Fruit fly (Drosophila melanogaster) whole organism, prepupa: ENCODE measurements around the gene HGTX.

ENCODE experiments used
- CG10631 ChIP-seq: fragments of 200-800 bp; sonication (Bioruptor generic); optimal IDR thresholded peaks from 2 replicates; lab custom pipeline; 2016; ENCODE audit warnings: missing biosample characterization, missing genetic modification characterization
- CG10669 ChIP-seq: fragments of 200-800 bp; sonication (Bioruptor generic); optimal IDR thresholded peaks from 3 replicates; lab custom pipeline; 2018; ENCODE audit warnings: missing biosample characterization, mild to moderate bottlenecking, missing genetic modification characterization, moderate library complexity
- CG15336 ChIP-seq: fragments of 200-800 bp; sonication (Bioruptor generic); IDR thresholded peaks from 2 replicates; pipeline ENCODE4 v1.3.6; 2022; ENCODE audit warnings: missing biosample characterization, missing genetic modification characterization
- CG1621 ChIP-seq: fragments of 200-800 bp; sonication (Bioruptor generic); optimal IDR thresholded peaks from 3 replicates; lab custom pipeline; 2018; ENCODE audit warnings: missing biosample characterization, mild to moderate bottlenecking, missing genetic modification characterization
- CG16779 ChIP-seq: fragments of 200-800 bp; sonication (Bioruptor generic); optimal IDR thresholded peaks from 3 replicates; lab custom pipeline; 2017; ENCODE audit warnings: missing biosample characterization, mild to moderate bottlenecking, missing genetic modification characterization
- CG3032 ChIP-seq: fragments of 200-800 bp; optimal IDR thresholded peaks from 2 replicates; lab custom pipeline; 2019; ENCODE audit warnings: missing biosample characterization, mild to moderate bottlenecking, missing genetic modification characterization, moderate library complexity
- CG31627 ChIP-seq: fragments of 200-800 bp; sonication (Bioruptor generic); optimal IDR thresholded peaks from 3 replicates; lab custom pipeline; 2016; ENCODE audit warnings: missing biosample characterization, missing genetic modification characterization
- CG32006 ChIP-seq: fragments of 200-800 bp; sonication (Bioruptor generic); optimal IDR thresholded peaks from 3 replicates; lab custom pipeline; 2017; ENCODE audit warnings: missing biosample characterization, mild to moderate bottlenecking, missing genetic modification characterization
- CG4318 ChIP-seq: fragments of 200-800 bp; sonication (Bioruptor generic); optimal IDR thresholded peaks from 3 replicates; lab custom pipeline; 2017; ENCODE audit warnings: missing biosample characterization, mild to moderate bottlenecking, missing genetic modification characterization
- CG6163 ChIP-seq: fragments of 200-800 bp; sonication (Bioruptor generic); IDR thresholded peaks from 3 replicates; pipeline ENCODE4 v1.3.6; 2022; ENCODE audit warnings: missing biosample characterization, missing genetic modification characterization
- CG6276 ChIP-seq: fragments of 200-800 bp; sonication (Bioruptor generic); optimal IDR thresholded peaks from 2 replicates; lab custom pipeline; 2017; ENCODE audit warnings: missing biosample characterization, mild to moderate bottlenecking, missing genetic modification characterization
- CG6808 ChIP-seq: fragments of 200-800 bp; sonication (Bioruptor generic); optimal IDR thresholded peaks from 3 replicates; lab custom pipeline; 2017; ENCODE audit warnings: missing biosample characterization, missing genetic modification characterization, mild to moderate bottlenecking, moderate library complexity, missing genetic modification reagents
- CG6854 ChIP-seq: fragments of 200-800 bp; sonication (Bioruptor generic); optimal IDR thresholded peaks from 2 replicates; lab custom pipeline; 2017; ENCODE audit warnings: missing biosample characterization, mild to moderate bottlenecking, missing genetic modification characterization
- CG8119 ChIP-seq: fragments of 200-800 bp; sonication (Bioruptor generic); IDR thresholded peaks from 3 replicates; pipeline ENCODE4 v1.3.6; 2022; ENCODE audit warnings: missing biosample characterization, missing genetic modification characterization
- CG8319 ChIP-seq: fragments of 200-800 bp; sonication (Bioruptor generic); optimal IDR thresholded peaks from 3 replicates; lab custom pipeline; 2016; ENCODE audit warnings: missing biosample characterization, missing genetic modification characterization
- CG8632 ChIP-seq: fragments of 200-800 bp; sonication (Bioruptor generic); optimal IDR thresholded peaks from 3 replicates; lab custom pipeline; 2016; ENCODE audit warnings: missing biosample characterization, missing genetic modification characterization
- Eip78C ChIP-seq: fragments of 200-800 bp; sonication (Bioruptor generic); peaks from one replicate; lab custom pipeline; 2016; ENCODE audit warnings: missing biosample characterization, missing genetic modification characterization
- Eip93F ChIP-seq: fragments of 200-800 bp; sonication (Bioruptor generic); optimal IDR thresholded peaks from 2 replicates; lab custom pipeline; 2016; ENCODE audit warnings: missing biosample characterization, mild to moderate bottlenecking, missing genetic modification characterization
- Ets21C ChIP-seq: fragments of 200-800 bp; sonication (Bioruptor generic); optimal IDR thresholded peaks from 3 replicates; lab custom pipeline; 2016; ENCODE audit warnings: missing biosample characterization, missing genetic modification characterization
- Ets96B ChIP-seq: fragments of 200-800 bp; optimal IDR thresholded peaks from 2 replicates; lab custom pipeline; 2019; ENCODE audit warnings: missing biosample characterization, mild to moderate bottlenecking, missing genetic modification characterization, moderate library complexity
- Gug ChIP-seq: fragments of 200-800 bp; sonication (Bioruptor generic); IDR thresholded peaks from 2 replicates; pipeline ENCODE4 v1.3.6; 2022; ENCODE audit warnings: missing biosample characterization, missing genetic modification characterization
- Hr38 ChIP-seq: sonication (Bioruptor generic); optimal IDR thresholded peaks from 2 replicates; lab custom pipeline; 2016; ENCODE audit warnings: missing biosample characterization, missing genetic modification characterization
- Hr39 ChIP-seq: fragments of 200-800 bp; sonication (Bioruptor generic); optimal IDR thresholded peaks from 2 replicates; lab custom pipeline; 2016; ENCODE audit warnings: missing biosample characterization, missing genetic modification characterization
- Hr4 ChIP-seq: fragments of 200-800 bp; sonication (Bioruptor generic); optimal IDR thresholded peaks from 3 replicates; lab custom pipeline; 2016; ENCODE audit warnings: missing biosample characterization, missing genetic modification characterization
- Lpt ChIP-seq: fragments of 200-800 bp; sonication (Bioruptor generic); optimal IDR thresholded peaks from 3 replicates; lab custom pipeline; 2016; ENCODE audit warnings: missing biosample characterization, missing genetic modification characterization
- Met ChIP-seq: fragments of 200-800 bp; sonication (Bioruptor generic); optimal IDR thresholded peaks from 3 replicates; lab custom pipeline; 2016; ENCODE audit warnings: missing biosample characterization, missing genetic modification characterization
- OdsH ChIP-seq: fragments of 200-800 bp; sonication (Bioruptor generic); optimal IDR thresholded peaks from 3 replicates; lab custom pipeline; 2016; ENCODE audit warnings: missing biosample characterization, missing genetic modification characterization
- Smox ChIP-seq: fragments of 200-800 bp; sonication (Bioruptor generic); optimal IDR thresholded peaks from 3 replicates; lab custom pipeline; 2016; ENCODE audit warnings: missing biosample characterization, missing genetic modification characterization
- Sox102F ChIP-seq: fragments of 200-800 bp; sonication (Bioruptor generic); optimal IDR thresholded peaks from 2 replicates; lab custom pipeline; 2016; ENCODE audit warnings: missing biosample characterization, mild to moderate bottlenecking, missing genetic modification characterization
- Sox14 ChIP-seq: fragments of 200-800 bp; sonication (Bioruptor generic); optimal IDR thresholded peaks from 3 replicates; lab custom pipeline; 2016; ENCODE audit warnings: missing biosample characterization, missing genetic modification characterization
- Sox15 ChIP-seq: fragments of 200-800 bp; sonication (Bioruptor generic); optimal IDR thresholded peaks from 3 replicates; lab custom pipeline; 2016; ENCODE audit warnings: missing biosample characterization, missing genetic modification characterization
- achi ChIP-seq: fragments of 200-800 bp; sonication (Bioruptor generic); optimal IDR thresholded peaks from 3 replicates; lab custom pipeline; 2016; ENCODE audit warnings: missing biosample characterization, missing genetic modification characterization
- acj6 ChIP-seq: fragments of 200-800 bp; sonication (Bioruptor generic); optimal IDR thresholded peaks from 3 replicates; lab custom pipeline; 2016; ENCODE audit warnings: missing biosample characterization, missing genetic modification characterization
- dac ChIP-seq: fragments of 200-800 bp; sonication (Bioruptor generic); optimal IDR thresholded peaks from 2 replicates; lab custom pipeline; 2017; ENCODE audit warnings: missing biosample characterization, mild to moderate bottlenecking, missing genetic modification characterization
- eg ChIP-seq: fragments of 200-800 bp; sonication (Bioruptor generic); IDR thresholded peaks from 3 replicates; pipeline ENCODE4 v1.3.6; 2022; ENCODE audit warnings: missing biosample characterization, missing genetic modification characterization
- fd85E ChIP-seq: fragments of 200-800 bp; sonication (Bioruptor generic); optimal IDR thresholded peaks from 3 replicates; lab custom pipeline; 2016; ENCODE audit warnings: missing biosample characterization, missing genetic modification characterization
- fkh ChIP-seq: fragments of 200-800 bp; sonication (Bioruptor generic); optimal IDR thresholded peaks from 3 replicates; lab custom pipeline; 2017; ENCODE audit warnings: missing biosample characterization, mild to moderate bottlenecking, missing genetic modification characterization, moderate library complexity
- lz ChIP-seq: fragments of 200-800 bp; sonication (Bioruptor generic); optimal IDR thresholded peaks from 3 replicates; lab custom pipeline; 2016; ENCODE audit warnings: missing biosample characterization, missing genetic modification characterization
- net ChIP-seq: fragments of 200-800 bp; sonication (Bioruptor generic); optimal IDR thresholded peaks from 3 replicates; lab custom pipeline; 2016; ENCODE audit warnings: missing biosample characterization, missing genetic modification characterization
- pdm3 ChIP-seq: fragments of 200-800 bp; sonication (Bioruptor generic); optimal IDR thresholded peaks from 3 replicates; lab custom pipeline; 2016; ENCODE audit warnings: missing biosample characterization, missing genetic modification characterization
- salr ChIP-seq, 2 experiments: fragments of 200-800 bp; sonication (Bioruptor generic); optimal IDR thresholded peaks; 3 replicates each; lab custom pipeline; 2016 to 2018; ENCODE audit warnings: missing biosample characterization in 2 of 2, missing genetic modification characterization in 2 of 2, mild to moderate bottlenecking in 1 of 2
- spab ChIP-seq: fragments of 200-800 bp; sonication (Bioruptor generic); optimal IDR thresholded peaks from 2 replicates; lab custom pipeline; 2017; ENCODE audit warnings: missing biosample characterization, mild to moderate bottlenecking, missing genetic modification characterization, missing genetic modification reagents
- ss ChIP-seq, 2 experiments: fragments of 200-800 bp; sonication (Bioruptor generic); optimal IDR thresholded peaks; 2 replicates in 1 of 2; 3 replicates in 1 of 2; lab custom pipeline; 2017 to 2018; ENCODE audit warnings: mild to moderate bottlenecking in 2 of 2, missing biosample characterization in 2 of 2, missing genetic modification characterization in 2 of 2, moderate library complexity in 1 of 2
- svp ChIP-seq: fragments of 200-800 bp; sonication (Bioruptor generic); peaks from one replicate; lab custom pipeline; 2016; ENCODE audit warnings: missing biosample characterization, missing genetic modification characterization

HGTX gene

dm6 chr3L:14552925-14553239 is 46.5 kb downstream of the HGTX start (continued):
- peak; percentile 61 for TF ChIP-seq Met
- peak; percentile 99 for TF ChIP-seq Eip78C (GFP tag; lab: Kevin White, UChicago)
- peak; percentile 92 to 96 for TF ChIP-seq salr (GFP tag; optimal IDR thresholded peaks at IDR 0.05; lab: Kevin White, UChicago)
- TF ChIP-seq CG6854 (GFP tag; lab: Kevin White, UChicago): no peak
- peak; percentile 93 for TF ChIP-seq CG8319
- TF ChIP-seq CG8632 (GFP tag; lab: Kevin White, UChicago): peak; percentile 91
- peak; percentile 76 for TF ChIP-seq lz
- TF ChIP-seq CG6163 (GFP tag; lab: Robert Waterston, UW): peak; percentile 98
- no peak for TF ChIP-seq fkh (GFP tag; lab: Kevin White, UChicago)
- peak; percentile 54 for TF ChIP-seq Sox102F
- TF ChIP-seq CG31627 (GFP tag; lab: Kevin White, UChicago): peak; percentile 33
- peak; percentile 96 for TF ChIP-seq OdsH (GFP tag; lab: Kevin White, UChicago)
- peak; percentile 90 for TF ChIP-seq dac (GFP tag; lab: Kevin White, UChicago)
- peak; percentile 90 for TF ChIP-seq CG4318 (GFP tag; lab: Kevin White, UChicago)
- peak; percentile 92 for TF ChIP-seq eg (GFP tag; lab: Robert Waterston, UW)
- peak; percentile 96 for TF ChIP-seq acj6 (GFP tag; lab: Kevin White, UChicago)
- peak; percentile 96 for TF ChIP-seq achi (GFP tag; lab: Kevin White, UChicago)
- TF ChIP-seq, all 60 proteins: peak for 55

DNA sequence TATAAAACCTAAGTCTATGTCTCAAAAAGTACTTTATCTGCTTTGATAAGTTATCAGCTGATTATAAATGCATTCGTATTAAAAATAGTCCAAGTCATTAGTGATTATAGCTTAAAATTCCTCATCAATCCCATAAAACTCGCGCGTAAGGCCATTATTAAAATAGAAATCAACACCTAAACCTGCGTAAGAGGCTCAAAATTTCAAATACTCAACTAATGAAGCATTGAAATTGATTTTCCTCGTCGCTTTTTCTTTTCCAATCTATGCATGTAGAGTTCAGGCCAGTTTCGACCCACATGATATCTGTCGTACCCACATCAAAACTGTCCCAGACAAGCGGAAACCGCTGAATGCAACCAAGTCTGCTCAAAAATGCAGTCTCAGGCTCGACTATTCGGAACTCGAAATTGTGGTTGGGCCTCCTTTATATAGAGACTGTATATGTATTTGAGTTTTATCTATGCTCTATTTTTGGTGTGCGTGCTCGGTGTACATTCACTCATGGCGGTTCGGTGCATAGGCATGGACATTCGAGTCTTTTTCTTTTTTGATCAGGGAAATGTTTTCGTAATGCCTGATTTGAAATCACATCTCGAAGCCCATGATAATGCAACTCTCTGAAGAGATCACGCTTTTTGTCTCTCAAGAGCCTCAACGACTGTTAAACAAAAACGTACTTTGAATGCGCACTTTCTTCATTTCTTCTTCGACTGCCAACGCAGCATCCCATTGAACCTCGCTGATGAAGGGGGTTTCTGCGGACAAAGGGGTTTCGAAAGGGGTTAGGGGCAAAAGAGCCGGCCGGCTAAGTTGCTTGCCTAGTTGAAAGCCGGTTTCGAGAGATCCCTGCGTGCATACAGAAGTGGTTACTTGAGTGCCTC is 47.1 kb downstream of the HGTX start:
- TF ChIP-seq Met: no peak
- no peak for TF ChIP-seq CG6276
- TF ChIP-seq Sox14 (GFP tag; lab: Kevin White, UChicago): no peak
- TF ChIP-seq salr (GFP tag; optimal IDR thresholded peaks at IDR 0.05; lab: Kevin White, UChicago): no peak
- TF ChIP-seq spab: no peak
- no peak for TF ChIP-seq CG16779
- no peak for TF ChIP-seq CG8119 (GFP tag; lab: Robert Waterston, UW)
- no peak for TF ChIP-seq Lpt (GFP tag; lab: Kevin White, UChicago)
- no peak for TF ChIP-seq CG32006 (GFP tag; lab: Kevin White, UChicago)
- TF ChIP-seq CG1621 (tag; lab: Kevin White, UChicago): no peak

DNA sequence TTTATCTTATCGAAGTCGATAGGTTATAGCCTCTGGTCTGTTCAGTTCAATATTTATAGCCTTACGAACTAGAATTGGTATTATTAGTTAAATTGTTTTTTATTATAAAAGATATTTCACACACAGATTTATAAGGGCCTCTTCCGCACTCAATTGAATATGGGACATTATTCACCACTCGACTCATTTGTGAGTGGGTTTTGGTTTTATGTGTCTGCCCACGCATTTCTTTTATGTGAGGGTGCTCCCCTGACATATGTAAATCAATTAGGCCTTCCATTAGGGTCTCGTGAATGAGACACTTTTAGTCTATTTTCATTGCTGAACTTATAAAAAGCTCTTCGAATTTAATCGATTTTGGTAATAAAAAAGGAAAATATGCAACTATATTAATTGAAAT is 47.7 kb downstream of the HGTX start:
- TF ChIP-seq CG16779 (no peak), CG32006 (GFP tag; lab: Kevin White, UChicago) (no peak), net (no peak), Hr39 (no peak), Lpt (GFP tag; lab: Kevin White, UChicago) (no peak), dac (GFP tag; lab: Kevin White, UChicago) (no peak), Ets21C (GFP tag; lab: Kevin White, UChicago) (no peak), CG8632 (GFP tag; lab: Kevin White, UChicago) (no peak), fd85E (no peak), CG1621 (tag; lab: Kevin White, UChicago) (no peak)

DNA sequence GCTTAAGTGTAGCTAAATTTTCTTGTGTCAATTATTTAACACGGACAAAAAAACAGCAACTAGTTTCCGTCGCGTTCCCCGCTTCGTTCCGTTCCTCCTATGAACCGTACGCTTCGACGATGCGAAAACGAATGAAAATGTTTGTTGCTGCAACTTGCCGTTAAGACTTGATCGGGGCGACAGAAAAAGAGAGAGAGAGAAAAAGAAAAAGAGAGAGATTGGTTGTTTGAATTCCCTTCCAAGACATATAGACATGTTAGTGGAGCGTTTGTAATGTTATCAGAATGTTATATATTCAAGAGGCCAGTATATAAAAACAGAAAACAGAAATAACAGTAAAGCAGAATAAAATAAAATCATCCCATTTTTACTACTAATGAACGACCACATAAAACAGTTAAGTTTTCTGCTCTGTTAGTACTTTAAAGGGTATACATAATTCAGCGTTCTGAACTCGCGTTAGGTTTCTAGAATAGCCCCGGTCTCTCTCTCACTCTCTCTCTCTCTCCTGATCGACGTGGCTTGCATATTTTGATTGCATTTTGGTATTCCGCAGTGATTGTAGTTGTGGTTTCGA is 48.4 kb downstream of the HGTX start, which contains the start of gene Gbs-70E:
TSS of gene Gbs-70E (minus strand) at position 137 of the 577 bp plus-strand sequence.
- TF ChIP-seq net: peak; percentile 95
- TF ChIP-seq Hr38 (GFP tag; lab: Kevin White, UChicago): no peak
- TF ChIP-seq CG10631 (GFP tag; lab: Kevin White, UChicago): peak; percentile 89
- peak; percentile 87 for TF ChIP-seq CG10669 (GFP tag; lab: Kevin White, UChicago)
- peak; percentile 93 for TF ChIP-seq Ets21C (GFP tag; lab: Kevin White, UChicago)
- peak; percentile 95 for TF ChIP-seq pdm3 (GFP tag; lab: Kevin White, UChicago)
- peak; percentile 85 for TF ChIP-seq fd85E
- TF ChIP-seq Gug (GFP tag; lab: Robert Waterston, UW): peak; percentile 90
- TF ChIP-seq CG15336 (GFP tag; lab: Robert Waterston, UW): peak; percentile 96
- TF ChIP-seq CG6163 (GFP tag; lab: Robert Waterston, UW): peak; percentile 88
- TF ChIP-seq Sox15 (GFP tag; lab: Kevin White, UChicago): peak; percentile 91
- peak; percentile 94 for TF ChIP-seq Smox (GFP tag; lab: Kevin White, UChicago)
- TF ChIP-seq Eip93F: peak; percentile 69
- peak; percentile 89 for TF ChIP-seq CG3032 (tag; lab: Kevin White, UChicago)
- TF ChIP-seq Sox14 (GFP tag; lab: Kevin White, UChicago): peak; percentile 96
- peak; percentile 95 for TF ChIP-seq Hr4 (GFP tag; lab: Kevin White, UChicago)
- TF ChIP-seq CG4318 (GFP tag; lab: Kevin White, UChicago): peak; percentile 71
- TF ChIP-seq OdsH (GFP tag; lab: Kevin White, UChicago): peak; percentile 94
- peak; percentile 93 for TF ChIP-seq CG6808 (GFP tag; lab: Kevin White, UChicago)
- peak; percentile 94 to 95 for TF ChIP-seq ss (GFP tag; optimal IDR thresholded peaks at IDR 0.05; lab: Kevin White, UChicago)
- TF ChIP-seq svp (GFP tag; lab: Kevin White, UChicago): peak; percentile 99
- peak; percentile 91 for TF ChIP-seq Ets96B (tag; lab: Kevin White, UChicago)
